Fruit fly (Drosophila melanogaster): ENCODE data around the gene CG4440.

CG4440 gene

dm6 chr2L:16350160-16350633 is 20.5 kb downstream of the CG4440 start (continued):
- TF ChIP-seq CG1603 (tag; optimal IDR thresholded peaks at IDR 0.05) = peak; percentile 64
- TF ChIP-seq grn (GFP tag; optimal IDR thresholded peaks at IDR 0.05) = no peak
- peak; percentile 60 for TF ChIP-seq lbe (GFP tag; optimal IDR thresholded peaks at IDR 0.05)
- no peak for TF ChIP-seq Nf-YC (tag; optimal IDR thresholded peaks at IDR 0.05)
- TF ChIP-seq CG13894 (tag; optimal IDR thresholded peaks at IDR 0.05) = no peak
- no peak for TF ChIP-seq CG2202 (tag; optimal IDR thresholded peaks at IDR 0.05)
- TF ChIP-seq chn (GFP tag; optimal IDR thresholded peaks at IDR 0.05) = peak; percentile 75
- no peak for TF ChIP-seq HHEX (GFP tag; optimal IDR thresholded peaks at IDR 0.05)
- TF ChIP-seq HLH3B (GFP tag; IDR thresholded peaks at IDR 0.05) = peak; percentile 80
- TF ChIP-seq CG6175 (GFP tag; IDR thresholded peaks at IDR 0.05) = peak; percentile 75
- peak; percentile 80 for TF ChIP-seq sob (GFP tag; IDR thresholded peaks at IDR 0.05)
- TF ChIP-seq Dbx (GFP tag; IDR thresholded peaks at IDR 0.05) = peak; percentile 84; the same call in 2 of the 3 replicates
- peak; percentile 70; the same call in 3 of the 4 replicates for TF ChIP-seq Dll (GFP tag; IDR thresholded peaks at IDR 0.05; ENCODE audit: partially characterized antibody)
- no peak for TF ChIP-seq CG10274 (GFP tag; optimal IDR thresholded peaks at IDR 0.05)
- TF ChIP-seq CG4404 (GFP tag; IDR thresholded peaks at IDR 0.05) = peak; percentile 60
- TF ChIP-seq phol (tag; optimal IDR thresholded peaks at IDR 0.05) = peak; percentile 82
- no peak; the same call in 1 of the 2 replicates for TF ChIP-seq chm (GFP tag; IDR thresholded peaks at IDR 0.05)
- peak; percentile 32; the same call in 1 of the 2 replicates for TF ChIP-seq Oaz (GFP tag; IDR thresholded peaks at IDR 0.05)
- no peak for TF ChIP-seq C15 (GFP tag; IDR thresholded peaks at IDR 0.05)
- TF ChIP-seq CG17568 (GFP tag; optimal IDR thresholded peaks at IDR 0.05) = no peak
- TF ChIP-seq CG1024 (GFP tag; IDR thresholded peaks at IDR 0.05) = peak; percentile 54
- TF ChIP-seq CG3065 (GFP tag; optimal IDR thresholded peaks at IDR 0.05) = no peak
- peak; percentile 11 for TF ChIP-seq Sry-β (GFP tag; optimal IDR thresholded peaks at IDR 0.05)
- TF ChIP-seq Ada2b (GFP tag; IDR thresholded peaks at IDR 0.05) = peak; percentile 75
- TF ChIP-seq Dref (GFP tag; IDR thresholded peaks at IDR 0.05) = peak; percentile 48
- no peak for TF ChIP-seq oc (tag; optimal IDR thresholded peaks at IDR 0.05)
- TF ChIP-seq Dip3 (GFP tag; optimal IDR thresholded peaks at IDR 0.05) = peak; percentile 56
- TF ChIP-seq ci (GFP tag; IDR thresholded peaks at IDR 0.05) = peak; percentile 75
- no peak for TF ChIP-seq Mes4 (GFP tag; optimal IDR thresholded peaks at IDR 0.05)
- TF ChIP-seq kah (GFP tag; optimal IDR thresholded peaks at IDR 0.05) = peak; percentile 39
- peak; percentile 85 for TF ChIP-seq NFAT (GFP tag; IDR thresholded peaks at IDR 0.05)
- TF ChIP-seq CG13424 (tag; optimal IDR thresholded peaks at IDR 0.05) = peak; percentile 81
- TF ChIP-seq gt (GFP tag; IDR thresholded peaks at IDR 0.05) = peak; percentile 35; the same call in 1 of the 2 replicates
- TF ChIP-seq Bgb (GFP tag; IDR thresholded peaks at IDR 0.05; ENCODE audit: partially characterized antibody) = peak; percentile 73
- TF ChIP-seq CG15269 (tag; optimal IDR thresholded peaks at IDR 0.05) = no peak
- peak; percentile 46 for TF ChIP-seq ab (GFP tag; optimal IDR thresholded peaks at IDR 0.05)
- peak; percentile 70 for TF ChIP-seq CG17829 (tag; optimal IDR thresholded peaks at IDR 0.05)
- TF ChIP-seq CG9932 (GFP tag; IDR thresholded peaks at IDR 0.05) = peak; percentile 90
- no peak for TF ChIP-seq CG8359 (GFP tag; optimal IDR thresholded peaks at IDR 0.05; ENCODE audit: borderline replicate concordance)
- TF ChIP-seq CG3847 (GFP tag; IDR thresholded peaks at IDR 0.05) = peak; percentile 90
- no peak for TF ChIP-seq Fer3 (tag; optimal IDR thresholded peaks at IDR 0.05)
- TF ChIP-seq NK7.1 (GFP tag; optimal IDR thresholded peaks at IDR 0.05) = no peak
- TF ChIP-seq Vsx1 (GFP tag; optimal IDR thresholded peaks at IDR 0.05) = no peak
- no peak for TF ChIP-seq Deaf1 (tag; optimal IDR thresholded peaks at IDR 0.05)
- no peak for TF ChIP-seq br (optimal IDR thresholded peaks at IDR 0.05)
- peak; percentile 14 for TF ChIP-seq zf30C (GFP tag; optimal IDR thresholded peaks at IDR 0.05)
- peak; percentile 70 for TF ChIP-seq E2f1 (GFP tag; IDR thresholded peaks at IDR 0.05)
- peak; percentile 17 for TF ChIP-seq run (tag; optimal IDR thresholded peaks at IDR 0.05)
- peak; percentile 34 for TF ChIP-seq ems (GFP tag; optimal IDR thresholded peaks at IDR 0.05)
- TF ChIP-seq Hsf (GFP tag; optimal IDR thresholded peaks at IDR 0.05) = peak; percentile 54
- peak; percentile 43 for TF ChIP-seq CG13123 (GFP tag; optimal IDR thresholded peaks at IDR 0.05)
- TF ChIP-seq NC2α (GFP tag; optimal IDR thresholded peaks at IDR 0.05) = peak; percentile 9
